Worm (Caenorhabditis elegans) whole organism, L1 larva: ENCODE measurements around the gene F53A9.8.
"Not testable (repeated sequence)": the region's sequence is repeated elsewhere in the genome, so short reads cannot be mapped to it uniquely, and the experiment has no call there.

Source experiments
- C16A3.4 ChIP-seq: fragments of 150-350 bp; optimal IDR thresholded peaks from 2 replicates; lab custom pipeline; 2014; ENCODE audit warnings: missing biosample characterization, missing genetic modification characterization
- C34B4.2 ChIP-seq: sonication (generic microtip); optimal IDR thresholded peaks from 2 replicates; lab custom pipeline; 2017; ENCODE audit warnings: mild to moderate bottlenecking, missing genetic modification characterization, missing compliant biosample characterization
- ama-1 ChIP-seq: fragments of 150-350 bp; optimal IDR thresholded peaks from 2 replicates; lab custom pipeline; 2014
- blmp-1 ChIP-seq: fragments of 150-350 bp; optimal IDR thresholded peaks from 2 replicates; lab custom pipeline; 2014; ENCODE audit warnings: missing biosample characterization, missing genetic modification characterization
- ceh-63 ChIP-seq: fragments of 200-800 bp; sonication (Bioruptor generic); optimal IDR thresholded peaks from 2 replicates; lab custom pipeline; 2018; ENCODE audit warnings: mild to moderate bottlenecking, missing genetic modification characterization, missing compliant biosample characterization
- ceh-8 ChIP-seq: fragments of 200-800 bp; sonication (Bioruptor generic); optimal IDR thresholded peaks from 2 replicates; lab custom pipeline; 2018; ENCODE audit warnings: mild to moderate bottlenecking, missing genetic modification characterization, moderate library complexity, missing compliant biosample characterization
- ceh-88 ChIP-seq: fragments of 200-800 bp; sonication (Bioruptor generic); IDR thresholded peaks from 2 replicates; pipeline ENCODE4 v1.3.6; 2022; ENCODE audit warnings: missing genetic modification characterization, missing compliant biosample characterization
- dpl-1 ChIP-seq, 3 experiments: fragments of 150-350 bp in 2 of 3; sonication (generic microtip) in 1 of 3; optimal IDR thresholded peaks; 2 replicates each; lab custom pipeline; 2014 to 2017; ENCODE audit warnings: missing biosample characterization in 3 of 3, missing genetic modification characterization in 3 of 3, missing genetic modification reagents in 3 of 3
- efl-1 ChIP-seq, 4 experiments: fragments of 150-350 bp; optimal IDR thresholded peaks in 3 of 4; peaks in 1 of 4; 1 replicate in 1 of 4; 2 replicates in 3 of 4; lab custom pipeline; 2014; ENCODE audit warnings: missing biosample characterization in 2 of 4, missing genetic modification characterization in 2 of 4, missing genetic modification reagents in 2 of 4
- elt-3 ChIP-seq, 6 experiments: fragments of 150-350 bp in 1 of 6; sonication (generic microtip); optimal IDR thresholded peaks; 2 replicates each; lab custom pipeline; 2017 to 2018; ENCODE audit warnings: missing biosample characterization in 6 of 6, missing genetic modification characterization in 6 of 6, inconsistent platforms in 1 of 6
- fkh-8 ChIP-seq: sonication (generic microtip); optimal IDR thresholded peaks from 2 replicates; lab custom pipeline; 2016; ENCODE audit warnings: mild to moderate bottlenecking, missing genetic modification characterization, missing compliant biosample characterization
- fos-1 ChIP-seq: fragments of 150-350 bp; optimal IDR thresholded peaks from 2 replicates; lab custom pipeline; 2014; ENCODE audit warnings: missing biosample characterization, missing genetic modification characterization
- hlh-17 ChIP-seq: fragments of 200-800 bp; sonication (Bioruptor generic); optimal IDR thresholded peaks from 2 replicates; lab custom pipeline; 2018; ENCODE audit warnings: missing genetic modification characterization, mild to moderate bottlenecking, missing compliant biosample characterization, moderate library complexity, borderline replicate concordance
- hlh-4 ChIP-seq: sonication (generic microtip); optimal IDR thresholded peaks from 2 replicates; lab custom pipeline; 2016; ENCODE audit warnings: mild to moderate bottlenecking, missing genetic modification characterization, missing compliant biosample characterization
- hpl-2 ChIP-seq: fragments of 150-350 bp; optimal IDR thresholded peaks from 2 replicates; lab custom pipeline; 2014; ENCODE audit warnings: missing biosample characterization, missing genetic modification reagents, missing genetic modification characterization
- lin-13 ChIP-seq: fragments of 150-350 bp; optimal IDR thresholded peaks from 2 replicates; lab custom pipeline; 2014; ENCODE audit warnings: missing biosample characterization, missing genetic modification reagents, missing genetic modification characterization
- lin-14 ChIP-seq: fragments of 200-800 bp; sonication (Bioruptor generic); optimal IDR thresholded peaks from 2 replicates; lab custom pipeline; 2018; ENCODE audit warnings: mild to moderate bottlenecking, missing genetic modification characterization, moderate library complexity, missing compliant biosample characterization
- lin-35 ChIP-seq, 2 experiments: fragments of 150-350 bp; optimal IDR thresholded peaks; 2 replicates each; lab custom pipeline; 2014; ENCODE audit warnings: missing biosample characterization in 2 of 2, missing genetic modification characterization in 2 of 2, missing genetic modification reagents in 2 of 2
- lsy-2 ChIP-seq, 2 experiments: fragments of 150-350 bp; optimal IDR thresholded peaks; 2 replicates each; lab custom pipeline; 2014; ENCODE audit warnings: missing biosample characterization in 2 of 2, missing genetic modification characterization in 2 of 2
- mab-9 ChIP-seq: fragments of 200-800 bp; sonication (Bioruptor generic); IDR thresholded peaks from 2 replicates; pipeline ENCODE4 v1.3.6; 2022; ENCODE audit warnings: missing genetic modification reagents, missing genetic modification characterization, missing compliant biosample characterization
- mdl-1 ChIP-seq, 2 experiments: fragments of 150-350 bp; optimal IDR thresholded peaks; 2 replicates each; lab custom pipeline; 2014 to 2017; ENCODE audit warnings: missing biosample characterization in 2 of 2, missing genetic modification characterization in 2 of 2, inconsistent platforms in 1 of 2
- mep-1 ChIP-seq: fragments of 150-350 bp; optimal IDR thresholded peaks from 2 replicates; lab custom pipeline; 2014; ENCODE audit warnings: missing biosample characterization, missing genetic modification characterization
- nhr-19 ChIP-seq: fragments of 200-800 bp; sonication (Bioruptor generic); conservative IDR thresholded peaks from 2 replicates; pipeline ENCODE4 v1.3.6; 2022; ENCODE audit warnings: missing genetic modification characterization, missing compliant biosample characterization
- nhr-20 ChIP-seq: sonication (generic microtip); optimal IDR thresholded peaks from 2 replicates; lab custom pipeline; 2016; ENCODE audit warnings: mild to moderate bottlenecking, missing genetic modification characterization, missing compliant biosample characterization
- nhr-237 ChIP-seq: fragments of 150-350 bp; optimal IDR thresholded peaks from 2 replicates; lab custom pipeline; 2014; ENCODE audit warnings: missing biosample characterization, missing genetic modification characterization
- nhr-28 ChIP-seq: fragments of 150-350 bp; optimal IDR thresholded peaks from 2 replicates; lab custom pipeline; 2014; ENCODE audit warnings: missing biosample characterization, missing genetic modification characterization
- nhr-47 ChIP-seq: sonication (generic microtip); optimal IDR thresholded peaks from 2 replicates; lab custom pipeline; 2016; ENCODE audit warnings: mild to moderate bottlenecking, missing genetic modification characterization, moderate library complexity, missing compliant biosample characterization
- nhr-71 ChIP-seq: sonication (generic microtip); optimal IDR thresholded peaks from 2 replicates; lab custom pipeline; 2016; ENCODE audit warnings: mild to moderate bottlenecking, missing genetic modification characterization, moderate library complexity, missing compliant biosample characterization
- nhr-77 ChIP-seq: fragments of 150-350 bp; optimal IDR thresholded peaks from 2 replicates; lab custom pipeline; 2014; ENCODE audit warnings: missing biosample characterization, missing genetic modification characterization
- nhr-85 ChIP-seq: sonication (generic microtip); peaks from one replicate; lab custom pipeline; 2016; ENCODE audit warnings: missing genetic modification characterization, inconsistent platforms, missing compliant biosample characterization
- nhr-90 ChIP-seq: sonication (generic microtip); optimal IDR thresholded peaks from 2 replicates; lab custom pipeline; 2016; ENCODE audit warnings: mild to moderate bottlenecking, missing genetic modification characterization, missing compliant biosample characterization; ENCODE audit not compliant: poor library complexity
- pqm-1 ChIP-seq: sonication (generic microtip); optimal IDR thresholded peaks from 3 replicates; lab custom pipeline; 2017; ENCODE audit warnings: missing biosample characterization, missing genetic modification characterization
- rnt-1 ChIP-seq: sonication (generic microtip); optimal IDR thresholded peaks from 2 replicates; lab custom pipeline; 2016; ENCODE audit warnings: mild to moderate bottlenecking, missing genetic modification characterization, moderate library complexity, missing compliant biosample characterization
- skn-1 ChIP-seq: fragments of 150-350 bp; optimal IDR thresholded peaks from 2 replicates; lab custom pipeline; 2014; ENCODE audit warnings: missing biosample characterization, missing genetic modification characterization
- snpc-4 ChIP-seq: fragments of 150-350 bp; optimal IDR thresholded peaks from 2 replicates; lab custom pipeline; 2014; ENCODE audit warnings: missing biosample characterization, missing genetic modification characterization
- snu-23 ChIP-seq: sonication (generic microtip); optimal IDR thresholded peaks from 2 replicates; lab custom pipeline; 2016; ENCODE audit warnings: missing genetic modification characterization, missing compliant biosample characterization
- tbx-2 ChIP-seq: sonication (generic microtip); optimal IDR thresholded peaks from 2 replicates; lab custom pipeline; 2016; ENCODE audit warnings: missing genetic modification characterization, missing compliant biosample characterization
- unc-130 ChIP-seq: fragments of 150-350 bp; optimal IDR thresholded peaks from 2 replicates; lab custom pipeline; 2017; ENCODE audit warnings: missing biosample characterization, missing genetic modification characterization, inconsistent platforms
- xbp-1 ChIP-seq: sonication (generic microtip); optimal IDR thresholded peaks from 2 replicates; lab custom pipeline; 2016; ENCODE audit warnings: missing genetic modification characterization, missing compliant biosample characterization
- zag-1 ChIP-seq: fragments of 150-350 bp; optimal IDR thresholded peaks from 2 replicates; lab custom pipeline; 2014; ENCODE audit warnings: missing biosample characterization, missing genetic modification characterization
- ztf-11 ChIP-seq, 2 experiments: sonication (generic microtip); optimal IDR thresholded peaks; 2 replicates each; lab custom pipeline; 2016 to 2017; ENCODE audit warnings: missing genetic modification characterization in 2 of 2, missing biosample characterization in 1 of 2, missing compliant biosample characterization in 1 of 2

The F53A9.8 gene

DNA sequence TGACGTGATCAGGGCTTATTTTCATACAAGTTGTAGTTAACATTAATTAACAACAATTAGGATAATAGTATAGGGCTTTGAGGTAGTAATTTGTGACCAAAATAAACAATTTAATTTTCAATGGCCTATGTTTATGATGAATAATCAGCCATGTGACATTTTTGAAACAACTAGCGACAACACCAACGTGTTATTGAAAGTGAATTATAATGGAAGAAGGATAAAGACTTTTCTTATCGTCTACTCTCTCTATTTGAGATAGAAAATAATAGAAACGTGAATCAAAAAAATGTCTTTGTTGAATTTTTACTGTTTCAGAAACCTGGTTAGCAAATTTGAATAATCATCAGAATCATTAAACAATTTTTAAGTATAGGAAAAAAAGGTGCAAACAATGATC, 19.1 kb upstream of the F53A9.8 start:
- TF ChIP-seq nhr-47 (tag; lab: Kevin White, UChicago) (no peak), ztf-11 (tag; optimal IDR thresholded peaks at IDR 0.05; lab: Kevin White, UChicago) (no peak), ceh-8 (GFP tag; lab: Kevin White, UChicago) (no peak), pqm-1 (tag; lab: Kevin White, UChicago) (no peak), nhr-71 (tag; lab: Kevin White, UChicago) (no peak), fos-1 (tag; lab: Kevin White, UChicago) (no peak), nhr-85 (peak; percentile 58), blmp-1 (peak; percentile 68)
- TF ChIP-seq, all 84 proteins: peak for 2

DNA sequence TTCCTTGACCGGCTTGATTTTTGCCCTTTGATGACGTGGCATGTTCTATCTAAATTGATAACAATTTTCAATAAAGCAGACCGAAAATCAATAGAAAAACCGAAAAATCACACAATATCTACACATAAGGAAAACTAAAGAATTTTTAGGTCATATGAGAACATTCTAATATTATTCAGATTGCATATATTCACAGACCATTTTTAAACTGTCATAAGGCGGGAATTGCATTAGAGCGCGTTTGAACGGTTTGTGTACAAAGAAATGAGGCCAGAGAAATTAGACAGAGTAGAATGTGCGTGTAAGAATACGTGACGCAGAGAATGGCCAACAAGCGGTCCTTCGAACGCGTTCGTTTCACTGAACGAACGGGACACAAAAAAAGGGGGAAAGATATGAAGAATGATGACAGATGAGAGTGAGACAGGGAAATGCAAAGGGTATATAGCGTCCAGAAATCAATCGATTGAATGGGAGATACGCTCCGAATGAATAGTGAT, 18.3 kb upstream of the F53A9.8 start, which contains the start of gene M02D8.3:
Gene M02D8.3 (minus strand): TSS at position 51 of the 500 bp plus-strand sequence.
- TF ChIP-seq lin-35 (GFP tag; optimal IDR thresholded peaks at IDR 0.05; lab: Kevin White, UChicago): peak; percentile 21 to 82
- no peak for TF ChIP-seq zag-1 (tag; lab: Kevin White, UChicago)
- peak; percentile 7 for TF ChIP-seq xbp-1 (tag; lab: Kevin White, UChicago)
- no peak for TF ChIP-seq hlh-4
- peak; percentile 29 for TF ChIP-seq C16A3.4 (tag; lab: Kevin White, UChicago)
- TF ChIP-seq elt-3 (tag; optimal IDR thresholded peaks at IDR 0.05; lab: Kevin White, UChicago): no peak
- TF ChIP-seq nhr-71 (tag; lab: Kevin White, UChicago): peak; percentile 9
- TF ChIP-seq lsy-2 (tag; optimal IDR thresholded peaks at IDR 0.05; lab: Kevin White, UChicago): peak in 1 of 2 experiments; percentile 43
- TF ChIP-seq blmp-1: peak; percentile 64
- TF ChIP-seq nhr-47 (tag; lab: Kevin White, UChicago): no peak
- TF ChIP-seq nhr-20 (tag; lab: Kevin White, UChicago): peak; percentile 31
- TF ChIP-seq snu-23 (GFP tag; lab: Kevin White, UChicago): peak; percentile 28
- TF ChIP-seq mep-1 (tag; lab: Kevin White, UChicago): peak; percentile 21
- TF ChIP-seq dpl-1 (GFP tag; optimal IDR thresholded peaks at IDR 0.05; lab: Kevin White, UChicago): peak; percentile 60 to 78 (median 68)
- peak; percentile 25 for TF ChIP-seq skn-1
- TF ChIP-seq hpl-2 (GFP tag; lab: Kevin White, UChicago): no peak
- peak; percentile 80 for TF ChIP-seq lin-14
- peak; percentile 44 to 63 for TF ChIP-seq efl-1 (optimal IDR thresholded peaks at IDR 0.05; lab: Kevin White, UChicago)
- TF ChIP-seq efl-1 (GFP tag; optimal IDR thresholded peaks at IDR 0.05 in 1 of 2; lab: Kevin White, UChicago): peak; percentile 67 to 84
- no peak for TF ChIP-seq ama-1 (lab: Kevin White, UChicago)
- no peak for TF ChIP-seq hlh-17 (GFP tag; lab: Kevin White, UChicago)

DNA sequence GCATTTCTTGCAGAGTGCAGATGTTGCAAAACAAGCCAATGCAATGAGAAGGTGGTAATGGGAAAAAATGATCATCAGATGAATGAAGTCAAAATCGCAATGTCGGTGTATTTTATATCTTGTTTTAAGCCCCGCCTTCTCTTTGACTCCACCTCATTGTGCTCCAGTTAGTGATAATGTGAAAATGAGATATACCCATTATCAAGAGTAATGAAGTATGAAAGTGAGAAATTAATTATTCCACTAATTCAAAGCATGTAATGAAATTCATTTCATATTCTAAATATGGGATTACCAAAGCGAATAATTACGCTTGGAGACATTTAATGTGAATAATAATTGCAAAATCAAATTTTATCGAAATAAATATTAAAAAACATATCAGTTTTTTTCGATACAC, 13.1 kb upstream of the F53A9.8 start, which contains the start of gene M02D8.6:
Gene M02D8.6 (minus strand): TSS at position 101 of the 400 bp plus-strand sequence.
- not testable (repeated sequence) for TF ChIP-seq nhr-77 (tag; lab: Kevin White, UChicago); nhr-28 (tag; lab: Kevin White, UChicago); ceh-88 (GFP tag; lab: Robert Waterston, UW)

DNA sequence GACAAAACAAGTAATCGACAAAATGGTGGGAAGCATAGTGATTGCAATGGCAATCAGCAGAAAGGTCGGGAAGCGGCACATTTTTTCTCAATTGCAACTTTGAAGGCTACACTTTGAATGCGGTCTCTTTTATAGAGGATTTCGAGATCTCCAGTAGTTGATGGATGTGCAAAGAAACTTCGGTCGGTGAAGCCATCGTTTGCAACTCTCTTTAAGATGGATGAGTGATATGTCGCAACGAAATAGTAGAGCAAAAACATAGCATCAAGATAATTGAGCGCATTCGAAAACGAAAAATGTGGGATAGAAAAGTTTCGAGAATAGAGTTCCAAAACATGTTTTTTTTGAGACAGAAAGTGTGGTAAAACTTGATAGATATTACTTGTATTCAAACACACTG, 8.6 kb upstream of the F53A9.8 start, which contains the start of gene EGAP4.1:
Gene EGAP4.1 (minus strand): TSS at position 101 of the 400 bp plus-strand sequence.
- TF ChIP-seq nhr-19 (GFP tag; lab: Robert Waterston, UW) (0 out of 2 replicates have a peak, but pooled peaks have one; percentile 12), snpc-4 (tag; lab: Kevin White, UChicago) (no peak), lin-14 (peak; percentile 28), rnt-1 (tag; lab: Kevin White, UChicago) (peak; percentile 50), snu-23 (GFP tag; lab: Kevin White, UChicago) (peak; percentile 2), mdl-1 (tag; optimal IDR thresholded peaks at IDR 0.05; lab: Kevin White, UChicago) (no peak)

DNA sequence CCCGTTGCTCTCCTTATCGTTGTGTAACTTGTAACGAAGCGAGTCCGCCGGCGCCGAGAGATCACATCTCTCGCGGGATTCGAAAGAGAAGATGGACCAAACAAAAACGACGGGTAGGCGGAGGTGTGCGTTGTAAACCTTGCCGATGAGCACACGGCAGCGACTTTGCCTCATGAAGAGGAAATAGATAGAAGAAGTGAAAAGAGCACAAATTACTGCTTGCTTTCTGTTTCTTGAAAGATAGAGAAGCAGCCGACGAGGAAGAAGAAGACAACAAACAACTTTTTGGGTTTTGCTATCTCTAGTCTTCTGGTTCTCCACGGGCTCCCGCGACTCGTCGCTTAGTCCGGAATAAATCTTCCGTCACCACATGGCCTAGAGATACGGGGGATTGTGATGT, 5.1 kb upstream of the F53A9.8 start:
- TF ChIP-seq nhr-47 (tag; lab: Kevin White, UChicago): no peak
- peak; percentile 59 for TF ChIP-seq nhr-20 (tag; lab: Kevin White, UChicago)
- no peak for TF ChIP-seq lin-13 (GFP tag; lab: Kevin White, UChicago)
- TF ChIP-seq snu-23 (GFP tag; lab: Kevin White, UChicago): peak; percentile 56
- peak in 1 of 2 experiments; percentile 62 for TF ChIP-seq lsy-2 (tag; optimal IDR thresholded peaks at IDR 0.05; lab: Kevin White, UChicago)
- peak; percentile 31 for TF ChIP-seq unc-130
- TF ChIP-seq skn-1: no peak
- no peak for TF ChIP-seq elt-3 (tag; optimal IDR thresholded peaks at IDR 0.05; lab: Kevin White, UChicago)
- peak; percentile 12 for TF ChIP-seq tbx-2 (tag; lab: Kevin White, UChicago)
- TF ChIP-seq mab-9 (GFP tag; lab: Robert Waterston, UW): no peak
- no peak for TF ChIP-seq ceh-88 (GFP tag; lab: Robert Waterston, UW)
- TF ChIP-seq nhr-90 (tag; lab: Kevin White, UChicago): no peak
- TF ChIP-seq nhr-71 (tag; lab: Kevin White, UChicago): peak; percentile 80
- no peak for TF ChIP-seq C34B4.2 (tag; lab: Kevin White, UChicago)
- TF ChIP-seq nhr-19 (GFP tag; lab: Robert Waterston, UW): peak; percentile 46
- TF ChIP-seq nhr-28 (tag; lab: Kevin White, UChicago): no peak
- TF ChIP-seq nhr-77 (tag; lab: Kevin White, UChicago): no peak
- TF ChIP-seq ceh-63 (GFP tag; lab: Kevin White, UChicago): no peak
- TF ChIP-seq nhr-237 (tag; lab: Kevin White, UChicago): no peak
- TF ChIP-seq xbp-1 (tag; lab: Kevin White, UChicago): no peak
- TF ChIP-seq fkh-8: no peak
